Worm (Caenorhabditis elegans) whole organism, L2 larva: ENCODE measurements around the gene M70.2.
"Not testable (repeated sequence)": the region's sequence is repeated elsewhere in the genome, so short reads cannot be mapped to it uniquely, and the experiment has no call there.

ENCODE experiments used
- C34F6.9 ChIP-seq: fragments of 150-350 bp; optimal IDR thresholded peaks from 2 replicates; lab custom pipeline; 2014; ENCODE audit warnings: missing biosample characterization, missing genetic modification characterization
- alr-1 ChIP-seq: fragments of 150-350 bp; optimal IDR thresholded peaks from 2 replicates; lab custom pipeline; 2014; ENCODE audit warnings: missing biosample characterization, missing genetic modification characterization
- ama-1 ChIP-seq: fragments of 150-350 bp; optimal IDR thresholded peaks from 2 replicates; lab custom pipeline; 2018; ENCODE audit warnings: inconsistent platforms
- ceh-16 ChIP-seq: fragments of 150-350 bp; optimal IDR thresholded peaks from 2 replicates; lab custom pipeline; 2014; ENCODE audit warnings: missing biosample characterization, missing genetic modification characterization
- crh-2 ChIP-seq: sonication (generic microtip); optimal IDR thresholded peaks from 2 replicates; lab custom pipeline; 2017; ENCODE audit warnings: missing biosample characterization, missing genetic modification characterization
- dmd-4 ChIP-seq: sonication (generic microtip); optimal IDR thresholded peaks from 2 replicates; lab custom pipeline; 2017; ENCODE audit warnings: missing biosample characterization, missing genetic modification characterization
- egl-27 ChIP-seq: sonication (generic microtip); optimal IDR thresholded peaks from 3 replicates; lab custom pipeline; 2017; ENCODE audit warnings: missing biosample characterization, missing genetic modification reagents, missing genetic modification characterization
- elt-1 ChIP-seq: fragments of 150-350 bp; optimal IDR thresholded peaks from 2 replicates; lab custom pipeline; 2014; ENCODE audit warnings: missing biosample characterization, missing genetic modification characterization
- fos-1 ChIP-seq: fragments of 150-350 bp; optimal IDR thresholded peaks from 2 replicates; lab custom pipeline; 2014; ENCODE audit warnings: missing biosample characterization, missing genetic modification characterization
- lin-11 ChIP-seq: fragments of 150-350 bp; sonication (generic microtip); optimal IDR thresholded peaks from 2 replicates; lab custom pipeline; 2014; ENCODE audit warnings: missing biosample characterization, missing genetic modification characterization, inconsistent platforms, mixed read lengths
- lin-13 ChIP-seq: fragments of 150-350 bp; optimal IDR thresholded peaks from 2 replicates; lab custom pipeline; 2014; ENCODE audit warnings: missing biosample characterization, missing genetic modification reagents, missing genetic modification characterization
- lin-39 ChIP-seq: fragments of 150-350 bp; optimal IDR thresholded peaks from 2 replicates; lab custom pipeline; 2014; ENCODE audit warnings: missing biosample characterization, missing genetic modification reagents, missing genetic modification characterization
- lsy-2 ChIP-seq, 2 experiments: fragments of 150-350 bp in 1 of 2; sonication (generic microtip) in 1 of 2; optimal IDR thresholded peaks; 2 replicates each; lab custom pipeline; 2014 to 2017; ENCODE audit warnings: missing biosample characterization in 2 of 2, missing genetic modification characterization in 2 of 2
- mab-5 ChIP-seq: fragments of 150-350 bp; optimal IDR thresholded peaks from 2 replicates; lab custom pipeline; 2014; ENCODE audit warnings: missing biosample characterization, missing genetic modification characterization
- mbf-1 ChIP-seq: sonication (generic microtip); optimal IDR thresholded peaks from 2 replicates; lab custom pipeline; 2017; ENCODE audit warnings: missing biosample characterization, missing genetic modification characterization
- mdl-1 ChIP-seq, 2 experiments: fragments of 150-350 bp in 1 of 2; sonication (generic microtip) in 1 of 2; optimal IDR thresholded peaks; 2 replicates each; lab custom pipeline; 2017; ENCODE audit warnings: missing biosample characterization in 2 of 2, missing genetic modification characterization in 2 of 2
- nhr-10 ChIP-seq: sonication (generic microtip); optimal IDR thresholded peaks from 2 replicates; lab custom pipeline; 2017; ENCODE audit warnings: missing biosample characterization, missing genetic modification characterization
- nhr-11 ChIP-seq: fragments of 150-350 bp; optimal IDR thresholded peaks from 2 replicates; lab custom pipeline; 2014; ENCODE audit warnings: missing biosample characterization, missing genetic modification characterization
- nhr-12 ChIP-seq: fragments of 150-350 bp; optimal IDR thresholded peaks from 2 replicates; lab custom pipeline; 2014; ENCODE audit warnings: missing biosample characterization, missing genetic modification characterization
- nhr-21 ChIP-seq: fragments of 150-350 bp; optimal IDR thresholded peaks from 2 replicates; lab custom pipeline; 2014; ENCODE audit warnings: missing biosample characterization, missing genetic modification characterization
- nhr-237 ChIP-seq: fragments of 150-350 bp; optimal IDR thresholded peaks from 2 replicates; lab custom pipeline; 2014; ENCODE audit warnings: missing biosample characterization, missing genetic modification characterization
- nhr-25 ChIP-seq: fragments of 150-350 bp; sonication (generic microtip); optimal IDR thresholded peaks from 3 replicates; lab custom pipeline; 2014; ENCODE audit warnings: missing biosample characterization, missing genetic modification characterization
- nhr-6 ChIP-seq: fragments of 150-350 bp; optimal IDR thresholded peaks from 2 replicates; lab custom pipeline; 2014; ENCODE audit warnings: missing biosample characterization, missing genetic modification characterization
- nhr-77 ChIP-seq: fragments of 150-350 bp; optimal IDR thresholded peaks from 2 replicates; lab custom pipeline; 2014; ENCODE audit warnings: missing biosample characterization, missing genetic modification characterization
- peb-1 ChIP-seq: fragments of 150-350 bp; optimal IDR thresholded peaks from 2 replicates; lab custom pipeline; 2014; ENCODE audit warnings: missing biosample characterization, missing genetic modification characterization
- sma-3 ChIP-seq: sonication (generic microtip); optimal IDR thresholded peaks from 2 replicates; lab custom pipeline; 2016; ENCODE audit warnings: missing genetic modification reagents, missing genetic modification characterization, missing compliant biosample characterization
- zag-1 ChIP-seq: fragments of 150-350 bp; optimal IDR thresholded peaks from 2 replicates; lab custom pipeline; 2014; ENCODE audit warnings: missing biosample characterization, missing genetic modification characterization
- ztf-1 ChIP-seq: fragments of 200-800 bp; sonication (Bioruptor generic); conservative IDR thresholded peaks from 2 replicates; pipeline ENCODE4 v1.3.6; 2022; ENCODE audit warnings: missing genetic modification characterization, missing compliant biosample characterization
- ztf-4 ChIP-seq: fragments of 150-350 bp; optimal IDR thresholded peaks from 2 replicates; lab custom pipeline; 2014; ENCODE audit warnings: missing biosample characterization, missing genetic modification characterization

M70.2 gene

ce11 chrIV:2223685-2224084 is 19.2 kb upstream of the M70.2 start:
- TF ChIP-seq ceh-16 (tag; lab: Kevin White, UChicago) = no peak
- TF ChIP-seq dmd-4 = no peak
- TF ChIP-seq lin-11 (tag; lab: Kevin White, UChicago) = no peak
- TF ChIP-seq nhr-237 = no peak
- no peak for TF ChIP-seq nhr-6 (tag; lab: Kevin White, UChicago)
- no peak for TF ChIP-seq nhr-12 (tag; lab: Kevin White, UChicago)
- TF ChIP-seq elt-1 = no peak
- TF ChIP-seq lsy-2 (tag; optimal IDR thresholded peaks at IDR 0.05; lab: Kevin White, UChicago) = no peak
- TF ChIP-seq sma-3 (GFP tag; lab: Kevin White, UChicago) = no peak
- no peak for TF ChIP-seq nhr-21 (tag; lab: Kevin White, UChicago)
- TF ChIP-seq mdl-1 (tag; optimal IDR thresholded peaks at IDR 0.05; lab: Kevin White, UChicago) = no peak
- no peak for TF ChIP-seq zag-1
- TF ChIP-seq mab-5 = no peak

ce11 chrIV:2228678-2229077 is 14.2 kb upstream of the M70.2 start:
- TF ChIP-seq sma-3 (GFP tag; lab: Kevin White, UChicago) = no peak

- TF ChIP-seq fos-1 (tag; lab: Kevin White, UChicago) = no peak
Measured at ce11 chrIV:2235983-2236382, 6.9 kb upstream of the M70.2 start.

- TF ChIP-seq lin-39 (tag; lab: Kevin White, UChicago) = no peak
- no peak for TF ChIP-seq nhr-11 (tag; lab: Kevin White, UChicago)
Measured at ce11 chrIV:2236654-2237613, 5.9 kb upstream of the M70.2 start.

- TF ChIP-seq nhr-237; ztf-1 (GFP tag; lab: Robert Waterston, UW); mbf-1 (tag; lab: Kevin White, UChicago): not testable (repeated sequence)
Measured at ce11 chrIV:2245565-2245964, 2.7 kb downstream of the M70.2 start, which contains the start of gene M70.1. M70.1 (plus strand) TSS chrIV:2245865.

ce11 chrIV:2246150-2246549 is 3.3 kb downstream of the M70.2 start:
- no peak for TF ChIP-seq lin-13 (GFP tag; lab: Kevin White, UChicago)
- no peak for TF ChIP-seq elt-1
- TF ChIP-seq C34F6.9 (tag; lab: Kevin White, UChicago) = no peak
- no peak for TF ChIP-seq fos-1 (tag; lab: Kevin White, UChicago)
- TF ChIP-seq mbf-1 (tag; lab: Kevin White, UChicago) = no peak

ce11 chrIV:2253392-2254048 is 10.7 kb downstream of the M70.2 start:
- TF ChIP-seq nhr-25 (tag; lab: Kevin White, UChicago) (no peak), nhr-237 (no peak), ama-1 (no peak), crh-2 (no peak), ztf-4 (tag; lab: Kevin White, UChicago) (no peak), nhr-77 (tag; lab: Kevin White, UChicago) (no peak), sma-3 (GFP tag; lab: Kevin White, UChicago) (no peak), peb-1 (tag; lab: Kevin White, UChicago) (no peak), alr-1 (tag; lab: Kevin White, UChicago) (no peak), ceh-16 (tag; lab: Kevin White, UChicago) (no peak), nhr-10 (tag; lab: Kevin White, UChicago) (no peak), egl-27 (no peak)
